Worm (Caenorhabditis elegans): ENCODE results near the gene F54E2.9.

Gene F54E2.9

ce11 chrV:2855473-2855872 is 41.7 kb upstream of the F54E2.9 start, which contains the start of gene srj-57:
srj-57 (minus strand) TSS chrV:2855573.
- TF ChIP-seq elt-2 (tag; optimal IDR thresholded peaks at IDR 0.05) (no peak), mep-1 (tag; optimal IDR thresholded peaks at IDR 0.05) (no peak), nhr-20 (tag; optimal IDR thresholded peaks at IDR 0.05) (no peak), grh-1 (GFP tag; IDR thresholded peaks at IDR 0.05) (no peak), mef-2 (tag; optimal IDR thresholded peaks at IDR 0.05) (no peak), hpl-2 (GFP tag; optimal IDR thresholded peaks at IDR 0.05) (no peak), snpc-4 (tag; optimal IDR thresholded peaks at IDR 0.05) (no peak), tbx-2 (tag; optimal IDR thresholded peaks at IDR 0.05) (no peak), mab-9 (GFP tag; IDR thresholded peaks at IDR 0.05) (no peak)

DNA sequence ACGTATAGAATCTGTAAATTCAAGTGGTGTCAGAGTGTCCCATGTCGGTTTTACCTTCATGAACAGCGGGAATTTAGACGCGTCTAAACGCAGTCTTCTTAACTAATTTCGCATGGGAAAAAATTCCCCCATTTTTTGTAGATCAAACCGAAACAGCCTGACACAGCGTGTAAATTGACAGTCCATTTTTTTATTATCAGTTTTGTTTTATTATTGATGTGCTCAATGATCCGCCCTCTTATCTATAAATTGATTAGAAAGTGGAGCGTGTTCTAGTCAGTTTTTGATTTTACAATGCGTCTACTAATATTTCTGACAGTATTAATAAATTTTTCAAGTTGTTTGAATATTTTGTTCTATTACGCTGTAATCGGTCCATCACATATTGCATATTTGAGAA is 35.3 kb upstream of the F54E2.9 start, which contains the start of gene ugt-53:
Gene ugt-53 (plus strand): TSS at position 273 of the 400 bp plus-strand sequence.
- TF ChIP-seq C04F5.9 (tag; optimal IDR thresholded peaks at IDR 0.05) (no peak), nhr-19 (GFP tag; conservative IDR thresholded peaks at IDR 0.05) (no peak), zag-1 (tag; optimal IDR thresholded peaks at IDR 0.05) (no peak), unc-62 (GFP tag; optimal IDR thresholded peaks at IDR 0.05) (no peak), rnt-1 (tag; optimal IDR thresholded peaks at IDR 0.05) (no peak), aha-1 (tag; optimal IDR thresholded peaks at IDR 0.05) (no peak), nhr-85 (tag) (peak; percentile 21), ceh-88 (GFP tag; IDR thresholded peaks at IDR 0.05) (no peak), elt-2 (tag; optimal IDR thresholded peaks at IDR 0.05) (peak; percentile 54), nhr-237 (tag; optimal IDR thresholded peaks at IDR 0.05) (no peak), sup-37 (GFP tag; optimal IDR thresholded peaks at IDR 0.05) (no peak), nhr-76 (tag; optimal IDR thresholded peaks at IDR 0.05) (no peak), nhr-77 (tag; optimal IDR thresholded peaks at IDR 0.05) (no peak), lin-39 (tag; optimal IDR thresholded peaks at IDR 0.05) (no peak), lin-35 (GFP tag; optimal IDR thresholded peaks at IDR 0.05) (no peak), swsn-7 (tag; optimal IDR thresholded peaks at IDR 0.05) (no peak), lin-13 (GFP tag; optimal IDR thresholded peaks at IDR 0.05) (no peak)

ce11 chrV:2848290-2848937 is 34.6 kb upstream of the F54E2.9 start, which contains the start of gene srj-49:
srj-49 (minus strand) TSS chrV:2848340.
- peak; percentile 96 for TF ChIP-seq elt-2 (tag; optimal IDR thresholded peaks at IDR 0.05)
- no peak for TF ChIP-seq lin-39 (tag; optimal IDR thresholded peaks at IDR 0.05)

DNA sequence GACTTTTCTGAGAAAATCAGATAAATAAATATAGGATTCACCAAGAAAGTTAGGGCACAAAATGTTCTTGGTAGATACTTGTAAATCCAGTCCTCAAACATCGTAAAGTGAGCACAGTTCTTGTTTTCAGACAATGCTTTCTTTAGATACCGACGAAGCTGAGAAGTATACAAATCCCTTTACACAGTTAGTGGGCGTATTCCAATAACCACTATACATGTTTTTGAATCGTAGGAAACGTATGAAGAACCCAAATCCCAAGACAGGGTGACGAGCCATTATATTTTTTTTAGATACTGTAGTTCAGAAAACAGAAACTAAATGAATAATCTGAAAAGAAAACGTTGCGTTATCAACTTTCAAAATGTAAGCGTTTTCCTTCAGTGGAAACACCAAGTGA is 32.0 kb upstream of the F54E2.9 start, which contains the start of gene srj-44:
Gene srj-44 (minus strand): TSS at position 101 of the 400 bp plus-strand sequence.
- TF ChIP-seq elt-3 (tag; optimal IDR thresholded peaks at IDR 0.05) (no peak), zag-1 (tag; optimal IDR thresholded peaks at IDR 0.05) (no peak), jun-1 (tag; optimal IDR thresholded peaks at IDR 0.05) (no peak), efl-1 (optimal IDR thresholded peaks at IDR 0.05) (no peak), efl-1 (GFP tag; optimal IDR thresholded peaks at IDR 0.05 in 1 of 2) (peak in 1 of 2 experiments; percentile 29)

DNA sequence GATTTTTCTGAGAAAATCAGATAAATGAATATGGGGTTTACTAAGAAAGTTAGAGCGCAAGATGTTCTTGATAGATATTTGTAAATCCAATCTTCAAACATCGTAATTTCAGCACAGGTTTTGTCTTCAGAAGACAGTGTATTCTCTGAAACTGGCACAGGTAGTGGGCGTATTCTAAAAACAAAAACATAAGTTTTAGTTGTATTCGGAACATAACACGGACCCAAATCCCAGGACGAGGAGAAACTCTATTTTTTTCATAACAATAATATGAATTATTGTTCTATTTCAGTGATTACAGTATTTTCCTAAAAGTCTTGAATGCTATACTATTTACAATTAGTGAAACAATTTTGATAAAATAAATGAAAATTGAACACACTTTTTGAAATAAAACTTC is 22.7 kb upstream of the F54E2.9 start, which contains the start of gene srj-45:
Gene srj-45 (minus strand): TSS at position 101 of the 400 bp plus-strand sequence.
- TF ChIP-seq unc-30 (tag; optimal IDR thresholded peaks at IDR 0.05) = no peak
- TF ChIP-seq sox-4 (tag; optimal IDR thresholded peaks at IDR 0.05) = no peak
- no peak for TF ChIP-seq ceh-90 (tag; optimal IDR thresholded peaks at IDR 0.05)
- no peak for TF ChIP-seq F16B12.6 (tag; optimal IDR thresholded peaks at IDR 0.05)
- TF ChIP-seq lsy-2 (tag; optimal IDR thresholded peaks at IDR 0.05) = no peak
- no peak for TF ChIP-seq mdl-1 (tag; optimal IDR thresholded peaks at IDR 0.05)
- TF ChIP-seq irx-1 (tag; optimal IDR thresholded peaks at IDR 0.05) = no peak
- TF ChIP-seq fos-1 (tag; optimal IDR thresholded peaks at IDR 0.05) = no peak
- TF ChIP-seq nhr-71 (tag; optimal IDR thresholded peaks at IDR 0.05) = no peak

All from whole organism, L1 larva.